Worm (Caenorhabditis elegans): ENCODE results near the gene nhr-286.

nhr-286 gene

DNA sequence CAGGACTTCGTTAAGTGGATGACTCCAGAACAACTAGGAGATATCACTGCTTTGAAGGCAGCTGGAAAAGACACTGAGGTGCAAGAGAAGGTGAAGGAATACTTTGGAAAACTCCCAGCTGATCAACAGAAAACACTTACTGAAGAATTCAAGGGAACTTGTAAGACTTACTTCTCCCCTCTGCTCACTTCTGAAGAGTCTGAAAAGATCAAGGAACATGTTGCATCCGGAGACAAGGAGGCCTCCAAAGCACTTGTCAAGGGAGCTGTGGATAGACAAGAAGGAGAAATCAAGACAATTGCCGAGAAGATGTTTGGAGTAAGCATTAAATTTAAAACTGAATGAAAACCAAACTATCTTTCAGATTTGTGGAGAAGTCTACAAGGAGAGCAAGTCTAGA lies 12.0 kb downstream of the nhr-286 start:
- TF ChIP-seq nhr-12 (tag; optimal IDR thresholded peaks at IDR 0.05) (no peak), skn-1 (tag; optimal IDR thresholded peaks at IDR 0.05) (no peak), dmd-4 (tag; optimal IDR thresholded peaks at IDR 0.05) (no peak), zag-1 (tag; optimal IDR thresholded peaks at IDR 0.05) (no peak), elt-3 (tag; optimal IDR thresholded peaks at IDR 0.05) (no peak), sma-3 (GFP tag; optimal IDR thresholded peaks at IDR 0.05) (no peak), nhr-23 (tag; optimal IDR thresholded peaks at IDR 0.05) (no peak), F13H6.1 (tag; optimal IDR thresholded peaks at IDR 0.05) (no peak), crh-2 (tag; optimal IDR thresholded peaks at IDR 0.05) (no peak), ztf-11 (tag; optimal IDR thresholded peaks at IDR 0.05) (no peak), alr-1 (tag; optimal IDR thresholded peaks at IDR 0.05) (no peak), mbf-1 (tag; optimal IDR thresholded peaks at IDR 0.05) (no peak), nhr-129 (tag; optimal IDR thresholded peaks at IDR 0.05) (no peak), fos-1 (tag; optimal IDR thresholded peaks at IDR 0.05) (no peak), ztf-1 (GFP tag; conservative IDR thresholded peaks at IDR 0.05) (no peak), nhr-10 (tag; optimal IDR thresholded peaks at IDR 0.05) (no peak), Y55F3AM.14 (GFP tag; optimal IDR thresholded peaks at IDR 0.05) (no peak), unc-39 (tag; optimal IDR thresholded peaks at IDR 0.05) (no peak), lin-11 (tag; optimal IDR thresholded peaks at IDR 0.05) (no peak), unc-62 (GFP tag; optimal IDR thresholded peaks at IDR 0.05) (no peak)

DNA sequence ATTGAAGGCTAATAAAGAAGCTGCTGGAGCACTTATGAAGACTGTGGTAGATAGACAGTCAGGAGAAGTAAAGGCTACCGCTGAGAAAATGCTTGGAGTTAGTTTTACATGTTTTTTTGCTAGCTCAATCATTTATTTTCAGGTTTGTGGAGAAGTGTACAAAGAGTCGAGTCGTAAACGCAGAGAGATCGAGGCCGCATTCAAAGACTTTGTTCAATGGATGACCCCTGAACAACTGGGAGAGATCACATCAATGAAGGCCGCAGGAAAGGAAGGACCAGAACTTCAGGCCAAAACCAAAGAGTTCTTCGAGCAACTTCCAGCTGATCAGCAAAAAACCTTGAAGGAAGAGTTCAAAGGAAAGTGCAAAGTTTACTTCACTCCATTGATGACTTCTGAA lies 12.6 kb downstream of the nhr-286 start:
- TF ChIP-seq mdl-1 (tag; optimal IDR thresholded peaks at IDR 0.05) = no peak
- TF ChIP-seq lin-39 (tag; optimal IDR thresholded peaks at IDR 0.05) = no peak
- no peak for TF ChIP-seq alr-1 (tag; optimal IDR thresholded peaks at IDR 0.05)
- no peak for TF ChIP-seq elt-3 (tag; optimal IDR thresholded peaks at IDR 0.05)
- TF ChIP-seq nhr-10 (tag; optimal IDR thresholded peaks at IDR 0.05) = no peak
- no peak for TF ChIP-seq lin-11 (tag; optimal IDR thresholded peaks at IDR 0.05)
- TF ChIP-seq ama-1 (optimal IDR thresholded peaks at IDR 0.05) = no peak

- TF ChIP-seq elt-1 (tag; optimal IDR thresholded peaks at IDR 0.05) (no peak), nhr-11 (tag; optimal IDR thresholded peaks at IDR 0.05) (no peak), sem-4 (tag; optimal IDR thresholded peaks at IDR 0.05) (no peak), dmd-4 (tag; optimal IDR thresholded peaks at IDR 0.05) (no peak), alr-1 (tag; optimal IDR thresholded peaks at IDR 0.05) (no peak), snpc-4 (tag; optimal IDR thresholded peaks at IDR 0.05) (no peak), ztf-1 (GFP tag; conservative IDR thresholded peaks at IDR 0.05) (no peak), nhr-21 (tag; optimal IDR thresholded peaks at IDR 0.05) (no peak), sma-9 (GFP tag; optimal IDR thresholded peaks at IDR 0.05) (peak; percentile 35), sma-9 (tag; optimal IDR thresholded peaks at IDR 0.05) (no peak), nhr-129 (tag; optimal IDR thresholded peaks at IDR 0.05) (peak; percentile 58), unc-55 (GFP tag; optimal IDR thresholded peaks at IDR 0.05) (no peak), nhr-237 (tag; optimal IDR thresholded peaks at IDR 0.05) (no peak), ceh-82 (tag; optimal IDR thresholded peaks at IDR 0.05) (no peak), nhr-12 (tag; optimal IDR thresholded peaks at IDR 0.05) (no peak), C34F6.9 (tag; optimal IDR thresholded peaks at IDR 0.05) (no peak), crh-2 (tag; optimal IDR thresholded peaks at IDR 0.05) (peak; percentile 62), nhr-25 (tag; optimal IDR thresholded peaks at IDR 0.05) (no peak), mdl-1 (tag; optimal IDR thresholded peaks at IDR 0.05) (no peak), fos-1 (tag; optimal IDR thresholded peaks at IDR 0.05) (peak; percentile 8), unc-39 (tag; optimal IDR thresholded peaks at IDR 0.05) (no peak), nhr-23 (tag; optimal IDR thresholded peaks at IDR 0.05) (no peak), aly-2 (tag; optimal IDR thresholded peaks at IDR 0.05) (no peak), ZK546.5 (tag; optimal IDR thresholded peaks at IDR 0.05) (no peak), zag-1 (tag; optimal IDR thresholded peaks at IDR 0.05) (no peak), lin-39 (tag; optimal IDR thresholded peaks at IDR 0.05) (no peak), R02D3.7 (tag; optimal IDR thresholded peaks at IDR 0.05) (no peak)
These were observed 15.2 kb downstream of the nhr-286 start for ce11 chrV:7076161-7076560.

DNA sequence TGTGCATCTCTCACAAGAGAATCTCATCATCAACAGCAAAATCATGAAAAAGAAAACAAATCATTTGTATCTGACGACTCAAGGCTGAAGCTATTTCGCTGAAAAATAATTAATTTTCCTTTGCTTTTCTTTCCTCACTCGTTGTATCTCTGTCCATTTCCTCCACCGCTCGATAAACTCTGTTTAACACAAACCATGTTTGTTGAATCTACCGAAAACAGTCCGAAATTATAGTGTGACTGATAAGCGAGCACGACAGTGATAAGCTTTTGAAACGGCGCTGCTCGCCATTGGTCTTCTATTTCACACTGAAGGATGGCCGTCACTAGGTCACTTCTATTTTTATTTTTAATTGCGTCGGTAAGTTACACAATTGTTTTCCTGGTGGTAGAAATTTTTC lies 15.8 kb downstream of the nhr-286 start, which contains the start of gene npa-1:
Gene npa-1, plus strand, starts transcription at position 142 of the 400 bp plus-strand sequence.
- no peak for TF ChIP-seq nhr-11 (tag; optimal IDR thresholded peaks at IDR 0.05)
- no peak for TF ChIP-seq nhr-129 (tag; optimal IDR thresholded peaks at IDR 0.05)
- TF ChIP-seq fos-1 (tag; optimal IDR thresholded peaks at IDR 0.05) = peak; percentile 30
- TF ChIP-seq nhr-237 (tag; optimal IDR thresholded peaks at IDR 0.05) = no peak
- TF ChIP-seq nhr-10 (tag; optimal IDR thresholded peaks at IDR 0.05) = no peak

All from whole organism, L2 larva.